Worm (Caenorhabditis elegans): ENCODE results near the gene clec-124.

- TF ChIP-seq ztf-23 (GFP tag; IDR thresholded peaks at IDR 0.05) (no peak), cog-1 (tag; optimal IDR thresholded peaks at IDR 0.05) (no peak), klf-2 (GFP tag; conservative IDR thresholded peaks at IDR 0.05) (no peak), T22C8.4 (GFP tag; IDR thresholded peaks at IDR 0.05) (no peak), med-1 (GFP tag; optimal IDR thresholded peaks at IDR 0.05; ENCODE audit: insufficient read depth) (no peak), flt-1 (GFP tag; IDR thresholded peaks at IDR 0.05) (no peak)
Measured at ce11 chrII:3241842-3242241, 7.7 kb upstream of the clec-124 start.

Data from whole organism, midembryonic.